Fruit fly (Drosophila melanogaster) whole organism, prepupa: Measurements from ENCODE around the gene Pino.

Source experiments
- Blimp-1 ChIP-seq: fragments of 200-800 bp; sonication (Bioruptor generic); optimal IDR thresholded peaks from 3 replicates; lab custom pipeline; 2017; ENCODE audit warnings: missing biosample characterization, missing genetic modification characterization, mild to moderate bottlenecking, moderate library complexity, missing genetic modification reagents
- CG10669 ChIP-seq: fragments of 200-800 bp; sonication (Bioruptor generic); optimal IDR thresholded peaks from 3 replicates; lab custom pipeline; 2018; ENCODE audit warnings: missing biosample characterization, mild to moderate bottlenecking, missing genetic modification characterization, moderate library complexity
- CG1621 ChIP-seq: fragments of 200-800 bp; sonication (Bioruptor generic); optimal IDR thresholded peaks from 3 replicates; lab custom pipeline; 2018; ENCODE audit warnings: missing biosample characterization, mild to moderate bottlenecking, missing genetic modification characterization
- CG3032 ChIP-seq: fragments of 200-800 bp; optimal IDR thresholded peaks from 2 replicates; lab custom pipeline; 2019; ENCODE audit warnings: missing biosample characterization, mild to moderate bottlenecking, missing genetic modification characterization, moderate library complexity
- CG31627 ChIP-seq: fragments of 200-800 bp; sonication (Bioruptor generic); optimal IDR thresholded peaks from 3 replicates; lab custom pipeline; 2016; ENCODE audit warnings: missing biosample characterization, missing genetic modification characterization
- CG32006 ChIP-seq: fragments of 200-800 bp; sonication (Bioruptor generic); optimal IDR thresholded peaks from 3 replicates; lab custom pipeline; 2017; ENCODE audit warnings: missing biosample characterization, mild to moderate bottlenecking, missing genetic modification characterization
- CG6808 ChIP-seq: fragments of 200-800 bp; sonication (Bioruptor generic); optimal IDR thresholded peaks from 3 replicates; lab custom pipeline; 2017; ENCODE audit warnings: missing biosample characterization, missing genetic modification characterization, mild to moderate bottlenecking, moderate library complexity, missing genetic modification reagents
- Hr39 ChIP-seq: fragments of 200-800 bp; sonication (Bioruptor generic); optimal IDR thresholded peaks from 2 replicates; lab custom pipeline; 2016; ENCODE audit warnings: missing biosample characterization, missing genetic modification characterization
- Sox14 ChIP-seq: fragments of 200-800 bp; sonication (Bioruptor generic); optimal IDR thresholded peaks from 3 replicates; lab custom pipeline; 2016; ENCODE audit warnings: missing biosample characterization, missing genetic modification characterization
- lz ChIP-seq: fragments of 200-800 bp; sonication (Bioruptor generic); optimal IDR thresholded peaks from 3 replicates; lab custom pipeline; 2016; ENCODE audit warnings: missing biosample characterization, missing genetic modification characterization
- net ChIP-seq: fragments of 200-800 bp; sonication (Bioruptor generic); optimal IDR thresholded peaks from 3 replicates; lab custom pipeline; 2016; ENCODE audit warnings: missing biosample characterization, missing genetic modification characterization
- topi ChIP-seq: fragments of 200-800 bp; sonication (Bioruptor generic); optimal IDR thresholded peaks from 3 replicates; lab custom pipeline; 2016; ENCODE audit warnings: missing biosample characterization, missing genetic modification characterization

dm6 chr2L:1126527-1126926 lies 2.2 kb downstream of the Pino start:
- TF ChIP-seq CG31627 (GFP tag; lab: Kevin White, UChicago) (no peak), CG10669 (no peak), CG32006 (GFP tag; lab: Kevin White, UChicago) (no peak), topi (GFP tag; lab: Kevin White, UChicago) (no peak), Sox14 (no peak), Hr39 (GFP tag; lab: Kevin White, UChicago) (no peak), CG6808 (GFP tag; lab: Kevin White, UChicago) (no peak), net (GFP tag; lab: Kevin White, UChicago) (no peak), CG1621 (tag; lab: Kevin White, UChicago) (no peak), CG3032 (no peak), lz (GFP tag; lab: Kevin White, UChicago) (no peak), Blimp-1 (GFP tag; lab: Kevin White, UChicago) (no peak)
